Worm (Caenorhabditis elegans) whole organism, mixed stage, embryonic: Measurements from ENCODE around the gene F53C3.4.

Source experiments
- drap-1 ChIP-seq: fragments of 200-800 bp; sonication (Bioruptor generic); optimal IDR thresholded peaks from 3 replicates; lab custom pipeline; 2018; ENCODE audit warnings: mild to moderate bottlenecking, missing genetic modification characterization, missing compliant biosample characterization
- lin-13 ChIP-seq: fragments of 150-350 bp; optimal IDR thresholded peaks from 2 replicates; lab custom pipeline; 2014; ENCODE audit warnings: missing biosample characterization, missing genetic modification characterization
- nhr-12 ChIP-seq: fragments of 150-350 bp; optimal IDR thresholded peaks from 2 replicates; lab custom pipeline; 2014; ENCODE audit warnings: missing biosample characterization, missing genetic modification characterization
- nhr-237 ChIP-seq: fragments of 150-350 bp; optimal IDR thresholded peaks from 2 replicates; lab custom pipeline; 2014; ENCODE audit warnings: missing biosample characterization, missing genetic modification characterization
- snpc-4 ChIP-seq: fragments of 150-350 bp; optimal IDR thresholded peaks from 2 replicates; lab custom pipeline; 2014; ENCODE audit warnings: missing biosample characterization, missing genetic modification characterization
- sptf-1 ChIP-seq: sonication (generic microtip); optimal IDR thresholded peaks from 2 replicates; lab custom pipeline; 2017; ENCODE audit warnings: mild to moderate bottlenecking, missing genetic modification characterization, moderate library complexity, missing compliant biosample characterization
- unc-62 ChIP-seq: fragments of 150-350 bp; optimal IDR thresholded peaks from 2 replicates; lab custom pipeline; 2014; ENCODE audit warnings: missing biosample characterization, missing genetic modification reagents, missing genetic modification characterization

ce11 chrII:3901108-3901507, at the start of gene F53C3.4:
- TF ChIP-seq snpc-4 (tag; lab: Kevin White, UChicago) (no peak), nhr-12 (tag; lab: Kevin White, UChicago) (no peak), nhr-237 (no peak), drap-1 (GFP tag; lab: Kevin White, UChicago) (no peak), unc-62 (GFP tag; lab: Kevin White, UChicago) (no peak), sptf-1 (tag; lab: Kevin White, UChicago) (no peak), lin-13 (tag; lab: Kevin White, UChicago) (no peak)
